Worm (Caenorhabditis elegans) whole organism, late embryonic: ENCODE results near the gene C36A4.4.
A peak's percentile ranks its signal among the peaks of the same experiment; 100 is the strongest.

ENCODE experiments used
- C08G9.2 ChIP-seq: sonication (generic microtip); optimal IDR thresholded peaks from 2 replicates; lab custom pipeline; 2016; ENCODE audit warnings: mild to moderate bottlenecking, missing genetic modification characterization, moderate library complexity, missing compliant biosample characterization
- C38D4.7 ChIP-seq: fragments of 200-800 bp; sonication (Bioruptor generic); optimal IDR thresholded peaks from 2 replicates; lab custom pipeline; 2018; ENCODE audit warnings: mild to moderate bottlenecking, missing genetic modification characterization, moderate library complexity, missing compliant biosample characterization
- F13H6.1 ChIP-seq: sonication (generic microtip); optimal IDR thresholded peaks from 2 replicates; lab custom pipeline; 2016; ENCODE audit warnings: missing genetic modification characterization, missing compliant biosample characterization
- K02D7.2 ChIP-seq: sonication (generic microtip); optimal IDR thresholded peaks from 2 replicates; lab custom pipeline; 2017; ENCODE audit warnings: mild to moderate bottlenecking, missing genetic modification characterization, missing compliant biosample characterization
- K09A11.1 ChIP-seq: sonication (generic microtip); optimal IDR thresholded peaks from 2 replicates; lab custom pipeline; 2017; ENCODE audit warnings: antibody characterized with exemption, mild to moderate bottlenecking, missing genetic modification characterization, missing compliant biosample characterization; ENCODE audit not compliant: insufficient read depth
- ahr-1 ChIP-seq: sonication (generic microtip); optimal IDR thresholded peaks from 2 replicates; lab custom pipeline; 2016; ENCODE audit warnings: missing genetic modification characterization, missing compliant biosample characterization
- ceh-18 ChIP-seq: sonication (generic microtip); optimal IDR thresholded peaks from 2 replicates; lab custom pipeline; 2016; ENCODE audit warnings: missing genetic modification characterization, missing compliant biosample characterization
- ceh-2 ChIP-seq: sonication (generic microtip); optimal IDR thresholded peaks from 2 replicates; lab custom pipeline; 2016; ENCODE audit warnings: missing genotype, missing genetic modification characterization, missing compliant biosample characterization
- ceh-24 ChIP-seq: sonication (generic microtip); optimal IDR thresholded peaks from 2 replicates; lab custom pipeline; 2016; ENCODE audit warnings: mild to moderate bottlenecking, missing genetic modification characterization, missing compliant biosample characterization
- ceh-31 ChIP-seq: sonication (generic microtip); optimal IDR thresholded peaks from 2 replicates; lab custom pipeline; 2016; ENCODE audit warnings: missing genetic modification characterization, missing compliant biosample characterization
- ceh-48 ChIP-seq: sonication (generic microtip); optimal IDR thresholded peaks from 2 replicates; lab custom pipeline; 2016; ENCODE audit warnings: missing genetic modification characterization, inconsistent platforms, missing compliant biosample characterization
- ceh-6 ChIP-seq: fragments of 200-800 bp; sonication (Bioruptor generic); optimal IDR thresholded peaks from 2 replicates; lab custom pipeline; 2018; ENCODE audit warnings: mild to moderate bottlenecking, missing genetic modification characterization, missing compliant biosample characterization
- ceh-9 ChIP-seq: sonication (generic microtip); optimal IDR thresholded peaks from 2 replicates; lab custom pipeline; 2016; ENCODE audit warnings: mild to moderate bottlenecking, missing genetic modification characterization, inconsistent platforms, missing compliant biosample characterization
- che-1 ChIP-seq: sonication (generic microtip); optimal IDR thresholded peaks from 2 replicates; lab custom pipeline; 2016; ENCODE audit warnings: mild to moderate bottlenecking, missing genetic modification characterization, missing compliant biosample characterization
- dmd-4 ChIP-seq: sonication (generic microtip); optimal IDR thresholded peaks from 2 replicates; lab custom pipeline; 2016; ENCODE audit warnings: borderline replicate concordance, missing genetic modification characterization, missing compliant biosample characterization
- elt-2 ChIP-seq: sonication (generic microtip); optimal IDR thresholded peaks from 2 replicates; lab custom pipeline; 2016; ENCODE audit warnings: missing genetic modification reagents, missing genetic modification characterization, missing compliant biosample characterization
- elt-4 ChIP-seq: sonication (generic microtip); optimal IDR thresholded peaks from 2 replicates; lab custom pipeline; 2016; ENCODE audit warnings: missing genetic modification characterization, missing compliant biosample characterization
- hlh-13 ChIP-seq: fragments of 200-800 bp; sonication (Bioruptor generic); optimal IDR thresholded peaks from 2 replicates; lab custom pipeline; 2018; ENCODE audit warnings: mild to moderate bottlenecking, missing genetic modification characterization, missing compliant biosample characterization
- hlh-15 ChIP-seq: sonication (generic microtip); optimal IDR thresholded peaks from 2 replicates; lab custom pipeline; 2016; ENCODE audit warnings: missing genetic modification characterization, missing compliant biosample characterization
- hlh-30 ChIP-seq: sonication (generic microtip); optimal IDR thresholded peaks from 2 replicates; lab custom pipeline; 2017; ENCODE audit warnings: antibody characterized with exemption, missing genetic modification characterization, missing compliant biosample characterization; ENCODE audit not compliant: insufficient read depth
- hlh-6 ChIP-seq: sonication (generic microtip); optimal IDR thresholded peaks from 2 replicates; lab custom pipeline; 2016; ENCODE audit warnings: missing genotype, missing genetic modification characterization, missing compliant biosample characterization
- lim-6 ChIP-seq: sonication (generic microtip); optimal IDR thresholded peaks from 2 replicates; lab custom pipeline; 2016; ENCODE audit warnings: missing genetic modification characterization, missing compliant biosample characterization
- lin-11 ChIP-seq: fragments of 200-800 bp; sonication (Bioruptor generic); optimal IDR thresholded peaks from 2 replicates; lab custom pipeline; 2018; ENCODE audit warnings: mild to moderate bottlenecking, missing genetic modification characterization, missing compliant biosample characterization
- madf-2 ChIP-seq: sonication (generic microtip); optimal IDR thresholded peaks from 2 replicates; lab custom pipeline; 2017; ENCODE audit warnings: missing genetic modification characterization, missing compliant biosample characterization
- nfya-1 ChIP-seq: sonication (generic microtip); optimal IDR thresholded peaks from 2 replicates; lab custom pipeline; 2017; ENCODE audit warnings: missing genetic modification characterization, mild to moderate bottlenecking, missing compliant biosample characterization, antibody characterized with exemption, moderate library complexity
- nhr-11 ChIP-seq: fragments of 150-350 bp; optimal IDR thresholded peaks from 2 replicates; lab custom pipeline; 2014; ENCODE audit warnings: missing biosample characterization, missing genetic modification characterization
- npax-4 ChIP-seq: sonication (generic microtip); optimal IDR thresholded peaks from 2 replicates; lab custom pipeline; 2016; ENCODE audit warnings: missing genetic modification characterization, missing compliant biosample characterization
- pat-9 ChIP-seq: fragments of 200-800 bp; sonication (Bioruptor generic); optimal IDR thresholded peaks from 2 replicates; lab custom pipeline; 2018; ENCODE audit warnings: mild to moderate bottlenecking, missing genetic modification characterization, moderate library complexity, missing compliant biosample characterization
- pax-1 ChIP-seq: fragments of 150-350 bp; optimal IDR thresholded peaks from 2 replicates; lab custom pipeline; 2014; ENCODE audit warnings: missing biosample characterization, missing genetic modification characterization
- pha-2 ChIP-seq: sonication (generic microtip); optimal IDR thresholded peaks from 2 replicates; lab custom pipeline; 2017; ENCODE audit warnings: mild to moderate bottlenecking, missing genetic modification characterization, missing compliant biosample characterization
- pha-4 ChIP-seq: fragments of 150-350 bp; optimal IDR thresholded peaks from 2 replicates; lab custom pipeline; 2018; ENCODE audit warnings: missing biosample characterization, missing genetic modification reagents, missing genetic modification characterization
- ref-2 ChIP-seq: sonication (generic microtip); optimal IDR thresholded peaks from 2 replicates; lab custom pipeline; 2016; ENCODE audit warnings: missing genetic modification characterization, missing compliant biosample characterization
- sdc-2 ChIP-seq: sonication (generic microtip); optimal IDR thresholded peaks from 2 replicates; lab custom pipeline; 2016; ENCODE audit warnings: missing genotype, missing genetic modification characterization, missing compliant biosample characterization
- sox-2 ChIP-seq: fragments of 200-800 bp; sonication (Bioruptor generic); IDR thresholded peaks from 2 replicates; pipeline ENCODE4 v1.3.6; 2022; ENCODE audit warnings: missing genetic modification reagents, missing genetic modification characterization, missing compliant biosample characterization
- tbx-2 ChIP-seq: sonication (generic microtip); optimal IDR thresholded peaks from 2 replicates; lab custom pipeline; 2016; ENCODE audit warnings: missing genetic modification characterization, missing compliant biosample characterization
- tbx-7 ChIP-seq: sonication (generic microtip); optimal IDR thresholded peaks from 2 replicates; lab custom pipeline; 2016; ENCODE audit warnings: missing genotype, missing genetic modification characterization, missing compliant biosample characterization
- ztf-16 ChIP-seq: sonication (generic microtip); optimal IDR thresholded peaks from 2 replicates; lab custom pipeline; 2017; ENCODE audit warnings: missing genetic modification characterization, missing compliant biosample characterization

C36A4.4 gene

ce11 chrIII:3876197-3876897 is 32.9 kb upstream of the C36A4.4 start:
- TF ChIP-seq che-1 (tag; lab: Kevin White, UChicago) = no peak
- TF ChIP-seq ref-2 (tag; lab: Kevin White, UChicago) = peak; percentile 78
- peak; percentile 32 for TF ChIP-seq ceh-31 (tag; lab: Kevin White, UChicago)
- no peak for TF ChIP-seq hlh-13 (GFP tag; lab: Kevin White, UChicago)

- no peak for TF ChIP-seq nfya-1 (tag; lab: Kevin White, UChicago)
- no peak for TF ChIP-seq pha-4 (tag; lab: Kevin White, UChicago)
- peak; percentile 48 for TF ChIP-seq hlh-30 (tag; lab: Kevin White, UChicago)
Measured at ce11 chrIII:3875608-3876007, 32.2 kb upstream of the C36A4.4 start.

DNA sequence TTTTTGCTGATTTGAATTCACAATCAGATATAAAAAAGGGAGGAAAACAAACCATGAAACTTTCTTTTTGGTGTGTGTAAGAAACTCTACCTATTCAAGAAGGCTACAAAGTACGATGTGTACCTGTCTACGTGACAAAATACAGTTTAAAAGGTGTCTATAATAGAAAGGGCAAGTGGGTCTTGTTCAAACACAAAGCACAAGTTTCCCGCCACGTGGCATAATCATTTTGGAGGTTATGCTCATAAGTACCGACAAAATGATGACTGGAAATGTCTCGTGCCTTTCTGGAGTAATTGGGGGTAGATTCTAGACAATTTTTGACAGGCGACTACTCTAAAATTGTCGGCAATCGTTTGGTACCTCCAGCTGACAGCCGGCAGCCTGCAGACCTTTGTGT is 31.5 kb upstream of the C36A4.4 start:
- no peak for TF ChIP-seq elt-2 (tag; lab: Kevin White, UChicago)
- no peak for TF ChIP-seq ceh-2 (tag; lab: Kevin White, UChicago)
- no peak for TF ChIP-seq K09A11.1 (tag; lab: Kevin White, UChicago)
- TF ChIP-seq madf-2 (tag; lab: Kevin White, UChicago) = no peak
- no peak for TF ChIP-seq nhr-11 (tag; lab: Kevin White, UChicago)
- TF ChIP-seq pha-4 (tag; lab: Kevin White, UChicago) = no peak
- TF ChIP-seq pat-9 (tag; lab: Kevin White, UChicago) = no peak
- TF ChIP-seq hlh-15 (tag; lab: Kevin White, UChicago) = no peak
- TF ChIP-seq pax-1 = no peak
- TF ChIP-seq lim-6 (tag; lab: Kevin White, UChicago) = no peak
- no peak for TF ChIP-seq tbx-7 (tag; lab: Kevin White, UChicago)
- no peak for TF ChIP-seq lin-11 (tag; lab: Kevin White, UChicago)

- TF ChIP-seq C38D4.7 (no peak), elt-4 (tag; lab: Kevin White, UChicago) (no peak), C08G9.2 (no peak), ceh-18 (tag; lab: Kevin White, UChicago) (no peak), sox-2 (GFP tag; lab: Robert Waterston, UW) (no peak), ceh-9 (tag; lab: Kevin White, UChicago) (no peak), ceh-48 (no peak), ceh-2 (tag; lab: Kevin White, UChicago) (no peak), che-1 (tag; lab: Kevin White, UChicago) (no peak), ceh-24 (tag; lab: Kevin White, UChicago) (no peak), hlh-6 (tag; lab: Kevin White, UChicago) (no peak), dmd-4 (no peak), F13H6.1 (tag; lab: Kevin White, UChicago) (no peak), K09A11.1 (tag; lab: Kevin White, UChicago) (no peak), elt-2 (tag; lab: Kevin White, UChicago) (no peak), pax-1 (no peak)
Measured at ce11 chrIII:3874492-3874891, 31.1 kb upstream of the C36A4.4 start.

DNA sequence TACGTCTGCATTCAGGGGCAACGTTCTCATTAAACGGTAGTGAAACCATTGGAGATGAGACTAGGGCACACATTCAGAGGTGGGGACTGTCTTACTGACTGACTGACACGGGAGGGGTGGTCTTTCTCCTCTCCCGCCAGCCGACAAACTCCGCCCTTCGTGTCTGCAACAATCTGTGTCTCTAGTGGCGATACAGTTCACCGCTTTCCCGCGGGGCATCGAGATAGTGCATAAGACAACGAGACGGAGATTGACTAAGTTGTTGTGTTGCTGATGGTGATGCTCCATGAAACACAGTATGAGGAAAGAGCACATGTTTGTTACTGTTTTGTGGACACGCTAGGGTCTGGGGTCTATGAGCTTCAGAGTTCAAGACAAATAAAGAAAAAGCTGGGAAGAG is 30.0 kb upstream of the C36A4.4 start:
- TF ChIP-seq K02D7.2 (tag; lab: Kevin White, UChicago) (no peak), elt-2 (tag; lab: Kevin White, UChicago) (no peak), npax-4 (no peak), tbx-2 (tag; lab: Kevin White, UChicago) (peak; percentile 28), ahr-1 (tag; lab: Kevin White, UChicago) (no peak), pat-9 (tag; lab: Kevin White, UChicago) (no peak), ceh-24 (tag; lab: Kevin White, UChicago) (no peak), ceh-6 (GFP tag; lab: Kevin White, UChicago) (peak; percentile 50), hlh-15 (tag; lab: Kevin White, UChicago) (no peak), ztf-16 (tag; lab: Kevin White, UChicago) (no peak), pha-2 (tag; lab: Kevin White, UChicago) (no peak), sdc-2 (tag; lab: Kevin White, UChicago) (peak; percentile 5)
